Fruit fly (Drosophila melanogaster) whole organism, embryonic: ENCODE measurements around the gene CG34039.
A peak's percentile ranks its signal among the peaks of the same experiment; 100 is the strongest.

Experiments
- Bteb2 ChIP-seq: fragments of 200-800 bp; sonication (Bioruptor generic); optimal IDR thresholded peaks from 2 replicates; lab custom pipeline; 2016; ENCODE audit warnings: missing biosample characterization, missing genetic modification characterization
- CG10462 ChIP-seq: fragments of 200-800 bp; sonication (Bioruptor generic); optimal IDR thresholded peaks from 2 replicates; lab custom pipeline; 2016; ENCODE audit warnings: missing biosample characterization, missing genetic modification characterization
- CG10543 ChIP-seq: fragments of 200-800 bp; sonication (Bioruptor generic); optimal IDR thresholded peaks from 3 replicates; lab custom pipeline; 2017; ENCODE audit warnings: missing biosample characterization, mild to moderate bottlenecking, missing genetic modification characterization, moderate library complexity
- CG12219 ChIP-seq: fragments of 200-800 bp; sonication (Bioruptor generic); optimal IDR thresholded peaks from 3 replicates; lab custom pipeline; 2018; ENCODE audit warnings: missing biosample characterization, mild to moderate bottlenecking, missing genetic modification characterization
- CG15269 ChIP-seq: fragments of 200-800 bp; sonication (Bioruptor generic); optimal IDR thresholded peaks from 2 replicates; lab custom pipeline; 2018; ENCODE audit warnings: missing biosample characterization, mild to moderate bottlenecking, missing genetic modification characterization, moderate library complexity
- CG18619 ChIP-seq: fragments of 200-800 bp; sonication (Bioruptor generic); optimal IDR thresholded peaks from 3 replicates; lab custom pipeline; 2017; ENCODE audit warnings: missing biosample characterization, mild to moderate bottlenecking, missing genetic modification characterization
- CG3281 ChIP-seq: fragments of 200-800 bp; sonication (Bioruptor generic); optimal IDR thresholded peaks from 3 replicates; lab custom pipeline; 2017; ENCODE audit warnings: missing biosample characterization, mild to moderate bottlenecking, missing genetic modification characterization
- CG3726 ChIP-seq: fragments of 200-800 bp; sonication (Bioruptor generic); IDR thresholded peaks from 3 replicates; pipeline ENCODE4, ENCODE4 v1.3.6; 2022; ENCODE audit warnings: missing biosample characterization, missing genetic modification characterization
- CG5245 ChIP-seq: fragments of 200-800 bp; sonication (Bioruptor generic); optimal IDR thresholded peaks from 3 replicates; lab custom pipeline; 2016; ENCODE audit warnings: missing biosample characterization, missing genetic modification characterization
- CG6854 ChIP-seq: fragments of 200-800 bp; sonication (Bioruptor generic); optimal IDR thresholded peaks from 3 replicates; lab custom pipeline; 2017; ENCODE audit warnings: missing biosample characterization, mild to moderate bottlenecking, missing genetic modification characterization
- CG7839 ChIP-seq: fragments of 200-800 bp; sonication (Bioruptor generic); optimal IDR thresholded peaks from 3 replicates; lab custom pipeline; 2018; ENCODE audit warnings: missing biosample characterization, mild to moderate bottlenecking, missing genetic modification characterization, moderate library complexity
- CG9437 ChIP-seq: fragments of 200-800 bp; sonication (Bioruptor generic); optimal IDR thresholded peaks from 2 replicates; lab custom pipeline; 2018; ENCODE audit warnings: missing biosample characterization, mild to moderate bottlenecking, missing genetic modification characterization
- CG9876 ChIP-seq: fragments of 200-800 bp; sonication (Bioruptor generic); optimal IDR thresholded peaks from 2 replicates; lab custom pipeline; 2016; ENCODE audit warnings: missing biosample characterization, missing genetic modification characterization
- Deaf1 ChIP-seq: fragments of 200-800 bp; optimal IDR thresholded peaks from 3 replicates; lab custom pipeline; 2019; ENCODE audit warnings: missing biosample characterization, mild to moderate bottlenecking, missing genetic modification characterization, moderate library complexity
- Hey ChIP-seq: fragments of 200-800 bp; sonication (Bioruptor generic); optimal IDR thresholded peaks from 3 replicates; lab custom pipeline; 2018; ENCODE audit warnings: missing biosample characterization, mild to moderate bottlenecking, missing genetic modification characterization
- HmgD ChIP-seq: fragments of 200-800 bp; sonication (Bioruptor generic); optimal IDR thresholded peaks from 3 replicates; lab custom pipeline; 2016; ENCODE audit warnings: missing biosample characterization, missing genetic modification characterization
- Med ChIP-seq: fragments of 200-800 bp; sonication (Bioruptor generic); peaks from one replicate; lab custom pipeline; 2016; ENCODE audit warnings: missing biosample characterization, missing genetic modification characterization, mild to moderate bottlenecking, inconsistent platforms, moderate library complexity
- Mrtf ChIP-seq: fragments of 200-800 bp; sonication (Bioruptor generic); IDR thresholded peaks from 3 replicates; pipeline ENCODE4 v1.3.6; 2022; ENCODE audit warnings: missing biosample characterization, missing genetic modification characterization
- Pdp1 ChIP-seq, 2 experiments: fragments of 200-800 bp; sonication (Bioruptor generic); optimal IDR thresholded peaks; 3 replicates each; lab custom pipeline; 2016; ENCODE audit warnings: missing biosample characterization in 2 of 2, missing genetic modification characterization in 2 of 2, mild to moderate bottlenecking in 1 of 2, moderate library complexity in 1 of 2
- Spps ChIP-seq: fragments of 200-800 bp; sonication (Bioruptor generic); optimal IDR thresholded peaks from 2 replicates; lab custom pipeline; 2018; ENCODE audit warnings: missing biosample characterization, mild to moderate bottlenecking, missing genetic modification characterization
- Tbp ChIP-seq: fragments of >200 bp; optimal IDR thresholded peaks from 2 replicates; lab custom pipeline; 2018; ENCODE audit warnings: missing biosample characterization, missing genetic modification characterization
- ac ChIP-seq: fragments of 200-800 bp; sonication (Bioruptor generic); optimal IDR thresholded peaks from 3 replicates; lab custom pipeline; 2017; ENCODE audit warnings: missing biosample characterization, mild to moderate bottlenecking, missing genetic modification characterization
- al ChIP-seq: fragments of 200-800 bp; sonication (Bioruptor generic); IDR thresholded peaks from 2 replicates; pipeline ENCODE4 v1.3.6; 2022; ENCODE audit warnings: missing biosample characterization, missing genetic modification characterization
- ara ChIP-seq: fragments of 200-800 bp; sonication (Bioruptor generic); IDR thresholded peaks from 2 replicates; pipeline ENCODE4 v1.3.6; 2022; ENCODE audit warnings: missing biosample characterization, missing genetic modification characterization
- cas ChIP-seq: fragments of 200-800 bp; sonication (Bioruptor generic); IDR thresholded peaks from 2 replicates; pipeline ENCODE4 v1.3.6; 2022; ENCODE audit warnings: missing biosample characterization, missing genetic modification characterization
- chinmo ChIP-seq: fragments of 200-800 bp; sonication (Bioruptor generic); IDR thresholded peaks from 4 replicates; pipeline ENCODE4 v1.3.6; 2022; ENCODE audit warnings: missing biosample characterization, missing genetic modification characterization; ENCODE audit not compliant: partially characterized antibody
- croc ChIP-seq: fragments of 200-800 bp; sonication (Bioruptor generic); conservative IDR thresholded peaks from 3 replicates; pipeline ENCODE4 v1.3.6; 2022; ENCODE audit warnings: missing biosample characterization, missing genetic modification characterization
- dysf ChIP-seq: fragments of 200-800 bp; sonication (Bioruptor generic); IDR thresholded peaks from 3 replicates; pipeline ENCODE4 v1.3.6; 2022; ENCODE audit warnings: missing biosample characterization, missing genetic modification characterization
- esg ChIP-seq: fragments of 200-800 bp; sonication (Bioruptor generic); conservative IDR thresholded peaks from 2 replicates; pipeline ENCODE4 v1.3.6; 2022; ENCODE audit warnings: missing biosample characterization, missing genetic modification characterization
- ewg ChIP-seq: fragments of 200-800 bp; sonication (Bioruptor generic); optimal IDR thresholded peaks from 3 replicates; lab custom pipeline; 2017; ENCODE audit warnings: mild to moderate bottlenecking, missing biosample characterization, missing genetic modification reagents, missing genetic modification characterization
- exex ChIP-seq: fragments of 200-800 bp; sonication (Bioruptor generic); optimal IDR thresholded peaks from 4 replicates; lab custom pipeline; 2018; ENCODE audit warnings: missing biosample characterization, mild to moderate bottlenecking, missing genetic modification characterization, moderate library complexity
- fd64A ChIP-seq: fragments of 200-800 bp; sonication (Bioruptor generic); optimal IDR thresholded peaks from 3 replicates; lab custom pipeline; 2018; ENCODE audit warnings: missing biosample characterization, mild to moderate bottlenecking, missing genetic modification characterization
- grau ChIP-seq: fragments of 200-800 bp; optimal IDR thresholded peaks from 3 replicates; lab custom pipeline; 2019; ENCODE audit warnings: missing biosample characterization, mild to moderate bottlenecking, missing genetic modification characterization, moderate library complexity
- grn ChIP-seq: fragments of 200-800 bp; sonication (Bioruptor generic); optimal IDR thresholded peaks from 3 replicates; lab custom pipeline; 2017; ENCODE audit warnings: missing biosample characterization, missing genetic modification characterization
- gsb ChIP-seq: fragments of 200-800 bp; sonication (Bioruptor generic); IDR thresholded peaks from 2 replicates; pipeline ENCODE4 v1.3.6; 2022; ENCODE audit warnings: missing biosample characterization, missing genetic modification characterization
- ham ChIP-seq: fragments of 200-800 bp; sonication (Bioruptor generic); IDR thresholded peaks from 2 replicates; pipeline ENCODE4 v1.3.6; 2022; ENCODE audit warnings: missing biosample characterization, missing genetic modification characterization
- hbn ChIP-seq: fragments of 200-800 bp; sonication (Bioruptor generic); IDR thresholded peaks from 2 replicates; pipeline ENCODE4 v1.3.6; 2022; ENCODE audit warnings: missing biosample characterization, missing genetic modification characterization; ENCODE audit not compliant: partially characterized antibody
- knrl ChIP-seq: fragments of 200-800 bp; sonication (Bioruptor generic); IDR thresholded peaks from 3 replicates; pipeline ENCODE4 v1.3.6; 2022; ENCODE audit warnings: missing biosample characterization, missing genetic modification characterization; ENCODE audit not compliant: partially characterized antibody
- lbe ChIP-seq: fragments of 200-800 bp; sonication (Bioruptor generic); optimal IDR thresholded peaks from 2 replicates; lab custom pipeline; 2016; ENCODE audit warnings: missing biosample characterization, mild to moderate bottlenecking, missing genetic modification characterization
- mirr ChIP-seq: fragments of 200-800 bp; sonication (Bioruptor generic); optimal IDR thresholded peaks from 3 replicates; lab custom pipeline; 2018; ENCODE audit warnings: missing biosample characterization, mild to moderate bottlenecking, missing genetic modification characterization
- odd ChIP-seq: fragments of 200-800 bp; sonication (Bioruptor generic); optimal IDR thresholded peaks from 2 replicates; lab custom pipeline; 2017; ENCODE audit warnings: missing biosample characterization, mild to moderate bottlenecking, missing genetic modification characterization
- onecut ChIP-seq: fragments of 200-800 bp; sonication (Bioruptor generic); IDR thresholded peaks from 2 replicates; pipeline ENCODE4 v1.3.6; 2022; ENCODE audit warnings: missing biosample characterization, missing genetic modification characterization
- otp ChIP-seq: fragments of 200-800 bp; sonication (Bioruptor generic); IDR thresholded peaks from 3 replicates; pipeline ENCODE4, ENCODE4 v1.3.6; 2022; ENCODE audit warnings: missing biosample characterization, missing genetic modification characterization
- p53 ChIP-seq: fragments of 200-800 bp; sonication (Bioruptor generic); optimal IDR thresholded peaks from 2 replicates; lab custom pipeline; 2016; ENCODE audit warnings: missing biosample characterization, missing genetic modification characterization
- pb ChIP-seq: fragments of 200-800 bp; sonication (Bioruptor generic); optimal IDR thresholded peaks from 3 replicates; lab custom pipeline; 2016; ENCODE audit warnings: missing biosample characterization, missing genetic modification characterization
- sob ChIP-seq: fragments of 200-800 bp; sonication (Bioruptor generic); IDR thresholded peaks from 2 replicates; pipeline ENCODE4 v1.3.6; 2022; ENCODE audit warnings: missing biosample characterization, missing genetic modification characterization
- sqz ChIP-seq: fragments of 200-800 bp; sonication (Bioruptor generic); optimal IDR thresholded peaks from 3 replicates; lab custom pipeline; 2018; ENCODE audit warnings: missing biosample characterization, mild to moderate bottlenecking, missing genetic modification characterization
- ssp ChIP-seq: fragments of 200-800 bp; sonication (Bioruptor generic); IDR thresholded peaks from 2 replicates; pipeline ENCODE4 v1.3.6; 2022; ENCODE audit warnings: missing biosample characterization, missing genetic modification characterization
- ttk ChIP-seq: fragments of 200-800 bp; sonication (Bioruptor generic); IDR thresholded peaks from 2 replicates; pipeline ENCODE4 v2.1.2; 2022; ENCODE audit warnings: missing biosample characterization, missing genetic modification characterization
- twi ChIP-seq: fragments of 200-800 bp; optimal IDR thresholded peaks from 2 replicates; lab custom pipeline; 2019; ENCODE audit warnings: missing biosample characterization, mild to moderate bottlenecking, missing genetic modification characterization, moderate library complexity

Gene CG34039

dm6 chr3L:14547811-14548765 is 11.7 kb upstream of the CG34039 start (continued):
- TF ChIP-seq CG10543 (peak; percentile 30), Tbp (GFP tag; lab: Kevin White, UChicago) (no peak), p53 (GFP tag; lab: Kevin White, UChicago) (no peak), twi (tag; lab: Kevin White, UChicago) (peak; percentile 93), Hey (tag; lab: Kevin White, UChicago) (peak; percentile 78), ham (no peak), CG5245 (GFP tag; lab: Kevin White, UChicago) (no peak), ara (GFP tag; lab: Robert Waterston, UW) (no peak), grau (tag; lab: Kevin White, UChicago) (no peak), CG6854 (GFP tag; lab: Kevin White, UChicago) (no peak), HmgD (GFP tag; lab: Kevin White, UChicago) (no peak), lbe (GFP tag; lab: Kevin White, UChicago) (no peak), croc (no peak), ssp (GFP tag; lab: Robert Waterston, UW) (no peak), ttk (GFP tag; lab: Robert Waterston, UW) (no peak), CG7839 (tag; lab: Kevin White, UChicago) (no peak), CG9876 (GFP tag; lab: Kevin White, UChicago) (no peak), Spps (tag; lab: Kevin White, UChicago) (no peak), CG3281 (GFP tag; lab: Kevin White, UChicago) (no peak), fd64A (GFP tag; lab: Kevin White, UChicago) (no peak), odd (GFP tag; lab: Kevin White, UChicago) (no peak), CG9437 (GFP tag; lab: Kevin White, UChicago) (no peak), grn (GFP tag; lab: Kevin White, UChicago) (peak; percentile 40), knrl (GFP tag; lab: Robert Waterston, UW) (no peak), esg (GFP tag; lab: Robert Waterston, UW) (no peak), Mrtf (no peak), Bteb2 (no peak), Med (GFP tag; lab: Kevin White, UChicago) (peak; percentile 73), cas (no peak), Deaf1 (tag; lab: Kevin White, UChicago) (no peak), al (no peak), CG18619 (no peak), CG12219 (GFP tag; lab: Kevin White, UChicago) (no peak), sqz (no peak), sob (GFP tag; lab: Robert Waterston, UW) (no peak), ewg (no peak), gsb (GFP tag; lab: Robert Waterston, UW) (no peak), hbn (GFP tag; lab: Robert Waterston, UW) (no peak), chinmo (GFP tag; lab: Robert Waterston, UW) (0 out of 4 replicates have a peak, but pooled peaks have one; percentile 79), CG3726 (GFP tag; lab: Robert Waterston, UW) (no peak), onecut (GFP tag; lab: Robert Waterston, UW) (no peak), dysf (GFP tag; lab: Robert Waterston, UW) (no peak), Pdp1 (GFP tag; optimal IDR thresholded peaks at IDR 0.05; lab: Kevin White, UChicago) (peak in 1 of 2 experiments; percentile 15), exex (tag; lab: Kevin White, UChicago) (peak; percentile 84), otp (GFP tag; lab: Robert Waterston, UW) (no peak), pb (GFP tag; lab: Kevin White, UChicago) (no peak), ac (no peak), CG10462 (no peak), CG15269 (no peak), mirr (peak; percentile 79)
